Worm (Caenorhabditis elegans) whole organism, L2 larva: ENCODE data around the gene lgmn-1.
A peak's percentile ranks its signal among the peaks of the same experiment; 100 is the strongest.

Experiments used
- F13H6.1 ChIP-seq: sonication (generic microtip); optimal IDR thresholded peaks from 2 replicates; lab custom pipeline; 2016; ENCODE audit warnings: missing genetic modification characterization, missing compliant biosample characterization
- Y55F3AM.14 ChIP-seq: fragments of 200-800 bp; sonication (Bioruptor generic); optimal IDR thresholded peaks from 2 replicates; lab custom pipeline; 2018; ENCODE audit warnings: mild to moderate bottlenecking, missing genetic modification characterization, missing compliant biosample characterization
- ZK546.5 ChIP-seq: sonication (generic microtip); optimal IDR thresholded peaks from 2 replicates; lab custom pipeline; 2017; ENCODE audit warnings: missing biosample characterization, missing genetic modification characterization
- blmp-1 ChIP-seq: sonication (generic microtip); optimal IDR thresholded peaks from 2 replicates; lab custom pipeline; 2017; ENCODE audit warnings: missing genetic modification characterization, mild to moderate bottlenecking, missing compliant biosample characterization, antibody characterized with exemption, moderate library complexity; ENCODE audit not compliant: insufficient read depth
- elt-1 ChIP-seq: fragments of 150-350 bp; optimal IDR thresholded peaks from 2 replicates; lab custom pipeline; 2014; ENCODE audit warnings: missing biosample characterization, missing genetic modification characterization
- fos-1 ChIP-seq: fragments of 150-350 bp; optimal IDR thresholded peaks from 2 replicates; lab custom pipeline; 2014; ENCODE audit warnings: missing biosample characterization, missing genetic modification characterization
- lin-13 ChIP-seq: fragments of 150-350 bp; optimal IDR thresholded peaks from 2 replicates; lab custom pipeline; 2014; ENCODE audit warnings: missing biosample characterization, missing genetic modification reagents, missing genetic modification characterization
- mab-5 ChIP-seq: fragments of 150-350 bp; optimal IDR thresholded peaks from 2 replicates; lab custom pipeline; 2014; ENCODE audit warnings: missing biosample characterization, missing genetic modification characterization
- nhr-12 ChIP-seq: fragments of 150-350 bp; optimal IDR thresholded peaks from 2 replicates; lab custom pipeline; 2014; ENCODE audit warnings: missing biosample characterization, missing genetic modification characterization
- skn-1 ChIP-seq: sonication (generic microtip); optimal IDR thresholded peaks from 2 replicates; lab custom pipeline; 2017; ENCODE audit warnings: missing biosample characterization, missing genetic modification characterization
- snpc-4 ChIP-seq: fragments of 150-350 bp; optimal IDR thresholded peaks from 2 replicates; lab custom pipeline; 2014; ENCODE audit warnings: missing biosample characterization, missing genetic modification characterization
- ztf-11 ChIP-seq: sonication (generic microtip); optimal IDR thresholded peaks from 2 replicates; lab custom pipeline; 2017; ENCODE audit warnings: missing biosample characterization, missing genetic modification characterization
- ztf-4 ChIP-seq: fragments of 150-350 bp; optimal IDR thresholded peaks from 2 replicates; lab custom pipeline; 2014; ENCODE audit warnings: missing biosample characterization, missing genetic modification characterization

ce11 chrV:12466653-12467052, 46.2 kb upstream of the lgmn-1 start:
- no peak for TF ChIP-seq snpc-4 (tag; lab: Kevin White, UChicago)
- TF ChIP-seq ztf-11 (tag; lab: Kevin White, UChicago), result no peak
- no peak for TF ChIP-seq mab-5 (tag; lab: Kevin White, UChicago)
- no peak for TF ChIP-seq elt-1 (tag; lab: Kevin White, UChicago)
- peak; percentile 7 for TF ChIP-seq F13H6.1 (tag; lab: Kevin White, UChicago)
- no peak for TF ChIP-seq blmp-1 (tag; lab: Kevin White, UChicago)
- no peak for TF ChIP-seq fos-1 (tag; lab: Kevin White, UChicago)
- no peak for TF ChIP-seq ZK546.5 (tag; lab: Kevin White, UChicago)
- no peak for TF ChIP-seq ztf-4
- no peak for TF ChIP-seq Y55F3AM.14 (GFP tag; lab: Kevin White, UChicago)
- no peak for TF ChIP-seq skn-1 (tag; lab: Kevin White, UChicago)
- no peak for TF ChIP-seq nhr-12 (tag; lab: Kevin White, UChicago)
- TF ChIP-seq lin-13 (GFP tag; lab: Kevin White, UChicago), result no peak
